ENCODE assay signal across 1 fruit fly cellular context in the genomic region with DNA sequence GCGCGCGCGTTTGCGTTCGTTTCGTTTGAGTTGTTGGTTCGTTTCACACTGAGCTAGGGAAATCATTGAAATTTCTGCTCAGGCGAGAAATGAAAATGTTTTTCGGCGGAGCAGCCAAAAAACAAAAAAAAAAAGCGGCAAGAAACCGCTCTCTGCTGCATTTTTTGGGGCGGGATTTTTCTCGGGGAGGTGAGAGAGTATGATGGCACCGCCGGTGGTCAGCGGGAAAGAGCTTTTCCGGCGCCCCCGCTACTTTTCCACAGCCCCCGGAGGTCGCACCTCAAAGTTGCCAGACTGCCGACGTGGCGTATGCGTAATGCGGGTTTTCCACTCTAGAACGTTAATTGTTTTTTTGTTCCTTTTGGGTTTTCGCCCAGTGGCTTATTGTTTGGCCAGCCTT.
A peak's percentile ranks its signal among the peaks of the same experiment; 100 is the strongest.
TF ChIP-seq lines count a peak whose summit lies in the region.

A gene (minus strand): TSS at position 52 of the 400 bp plus-strand sequence.

TF ChIP-seq in whole organism, embryonic, 481 proteins besides CTCF, POLR2A, EP300 and RAD21 (continued from another document):
- 0 out of 2 replicates have a peak, but pooled peaks have one; percentile 9 for TF ChIP-seq CG7372 (GFP tag; IDR thresholded peaks at IDR 0.05; lab: Robert Waterston, UW)
- no peak for TF ChIP-seq dmrt99B (tag; optimal IDR thresholded peaks at IDR 0.05; lab: Kevin White, UChicago)
- TF ChIP-seq rib (GFP tag; IDR thresholded peaks at IDR 0.05; lab: Robert Waterston, UW) = no peak
- no peak for TF ChIP-seq gce (GFP tag; IDR thresholded peaks at IDR 0.05; lab: Robert Waterston, UW)
